Fruit fly (Drosophila melanogaster) whole organism, larva: ENCODE results near the gene Pex7.

Experiments
- noc ChIP-seq: fragments of 200-800 bp; sonication (Bioruptor generic); optimal IDR thresholded peaks from 3 replicates; lab custom pipeline; 2019; ENCODE audit warnings: missing biosample characterization, mild to moderate bottlenecking, missing genetic modification characterization, moderate library complexity

Pex7 gene

DNA sequence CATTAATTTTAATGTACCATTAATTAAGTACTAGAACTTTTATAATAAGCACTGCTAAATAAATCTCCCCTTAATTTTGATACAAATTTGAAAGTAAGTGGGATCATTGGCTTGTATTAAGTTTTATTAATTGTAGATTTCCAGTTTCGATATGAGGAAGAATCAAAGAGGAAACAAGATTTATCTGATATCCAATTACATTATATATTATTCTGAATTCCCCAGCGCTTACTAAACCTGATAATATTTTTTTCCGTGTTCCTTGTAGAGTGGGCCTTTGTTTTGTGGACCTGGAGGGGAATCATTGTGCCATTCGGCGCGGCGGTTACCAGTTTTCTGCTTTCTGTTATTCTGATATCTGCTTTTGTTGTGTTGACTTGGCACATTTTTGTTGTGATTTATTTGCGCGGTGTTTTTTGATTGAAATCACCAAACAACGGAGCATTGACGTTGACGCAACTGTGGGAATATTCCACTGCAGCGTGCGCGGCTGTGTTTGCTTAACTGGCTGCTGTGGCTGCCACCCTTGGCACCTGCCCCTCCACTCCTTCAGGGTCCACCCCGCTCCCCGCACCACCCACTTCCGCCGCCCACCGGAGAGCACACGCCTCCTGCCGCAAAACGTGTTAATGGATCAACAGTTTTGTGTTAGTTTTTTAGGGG lies 37.6 kb downstream of the Pex7 start:
- TF ChIP-seq noc (tag; lab: Kevin White, UChicago): no peak

DNA sequence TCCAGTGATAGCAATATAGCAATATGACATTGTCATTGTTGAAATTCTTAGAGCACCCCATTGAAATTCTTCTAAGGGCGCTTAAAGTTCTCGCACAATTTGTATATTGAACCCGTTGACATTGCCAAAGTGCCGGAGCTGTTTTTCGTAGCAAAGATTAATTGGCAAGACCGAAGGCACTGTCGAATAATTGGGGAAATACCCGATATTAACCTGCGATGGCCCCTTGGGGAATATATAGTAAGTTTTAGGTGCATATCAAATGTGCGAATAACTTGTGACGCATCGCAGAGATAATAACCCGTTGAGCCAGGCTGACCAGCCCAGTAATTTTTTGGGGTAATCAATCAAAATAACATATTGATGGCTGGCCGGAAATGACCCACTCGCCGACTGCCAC lies 39.7 kb downstream of the Pex7 start:
- TF ChIP-seq noc (tag; lab: Kevin White, UChicago): no peak

DNA sequence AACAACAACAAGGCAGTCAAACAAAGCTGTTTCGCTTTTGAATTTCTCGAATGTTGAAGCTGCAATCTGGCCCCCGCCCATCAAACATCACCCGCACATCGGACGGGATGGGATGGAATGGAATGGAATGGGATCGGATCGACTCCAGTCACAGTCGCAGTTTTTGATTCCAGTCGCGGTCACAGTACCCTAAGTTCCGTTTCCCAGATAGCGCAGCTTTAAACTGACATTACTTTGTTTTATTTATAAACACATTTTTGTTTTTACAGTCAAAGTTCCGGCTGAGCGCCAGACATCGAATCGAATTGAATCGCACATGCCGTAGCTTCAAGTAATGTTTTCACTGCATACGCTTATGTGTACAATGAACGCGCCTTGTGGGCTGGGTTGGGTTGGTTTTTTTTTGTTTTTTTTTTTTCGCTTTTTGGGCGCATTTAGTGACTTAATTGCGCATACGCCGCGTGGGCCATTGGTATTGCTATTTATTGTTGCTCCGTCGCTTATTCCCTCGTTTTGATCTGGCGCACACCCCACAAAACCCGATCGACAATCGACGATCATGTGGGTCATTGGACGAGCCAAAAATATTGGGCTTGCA lies 41.8 kb downstream of the Pex7 start:
- TF ChIP-seq noc (tag; lab: Kevin White, UChicago): peak; percentile 1

DNA sequence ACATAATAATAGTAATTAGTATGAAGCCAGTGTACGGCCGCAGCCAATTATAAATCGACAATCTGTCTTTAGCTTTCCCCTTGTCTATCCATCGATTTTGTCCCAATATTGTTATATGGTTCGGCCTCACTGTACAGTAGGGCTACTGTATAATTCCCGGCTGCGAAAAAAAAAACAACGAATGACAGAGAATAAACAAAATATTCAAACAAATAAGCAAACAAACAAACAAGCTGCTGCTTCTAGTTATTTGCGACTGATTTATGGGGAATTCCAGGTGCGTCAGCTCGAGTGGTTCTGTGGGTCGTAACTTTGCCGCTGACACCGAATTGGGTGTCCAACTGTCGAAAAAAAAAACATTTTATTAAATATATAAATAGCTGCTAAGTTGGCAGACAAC lies 42.7 kb downstream of the Pex7 start:
- no peak for TF ChIP-seq noc (tag; lab: Kevin White, UChicago)

DNA sequence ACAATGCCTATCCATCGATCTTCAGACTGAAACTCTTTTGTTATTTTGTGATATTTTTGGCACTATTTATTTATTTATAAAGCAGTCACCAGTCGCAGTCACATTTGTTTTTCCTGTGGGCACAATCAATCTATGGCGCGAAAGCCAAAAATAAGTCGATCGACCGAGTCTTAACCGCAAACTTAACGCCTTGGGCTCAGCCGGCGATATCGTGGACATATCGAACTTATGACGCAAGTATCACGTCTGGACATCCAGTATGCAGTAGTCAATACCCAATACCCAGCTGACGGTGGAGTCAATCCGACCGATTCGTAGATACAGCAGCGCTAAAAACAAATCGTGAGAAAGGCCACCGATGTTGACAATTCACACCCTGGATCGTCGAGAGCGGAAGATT lies 43.7 kb downstream of the Pex7 start:
- no peak for TF ChIP-seq noc (tag; lab: Kevin White, UChicago)

DNA sequence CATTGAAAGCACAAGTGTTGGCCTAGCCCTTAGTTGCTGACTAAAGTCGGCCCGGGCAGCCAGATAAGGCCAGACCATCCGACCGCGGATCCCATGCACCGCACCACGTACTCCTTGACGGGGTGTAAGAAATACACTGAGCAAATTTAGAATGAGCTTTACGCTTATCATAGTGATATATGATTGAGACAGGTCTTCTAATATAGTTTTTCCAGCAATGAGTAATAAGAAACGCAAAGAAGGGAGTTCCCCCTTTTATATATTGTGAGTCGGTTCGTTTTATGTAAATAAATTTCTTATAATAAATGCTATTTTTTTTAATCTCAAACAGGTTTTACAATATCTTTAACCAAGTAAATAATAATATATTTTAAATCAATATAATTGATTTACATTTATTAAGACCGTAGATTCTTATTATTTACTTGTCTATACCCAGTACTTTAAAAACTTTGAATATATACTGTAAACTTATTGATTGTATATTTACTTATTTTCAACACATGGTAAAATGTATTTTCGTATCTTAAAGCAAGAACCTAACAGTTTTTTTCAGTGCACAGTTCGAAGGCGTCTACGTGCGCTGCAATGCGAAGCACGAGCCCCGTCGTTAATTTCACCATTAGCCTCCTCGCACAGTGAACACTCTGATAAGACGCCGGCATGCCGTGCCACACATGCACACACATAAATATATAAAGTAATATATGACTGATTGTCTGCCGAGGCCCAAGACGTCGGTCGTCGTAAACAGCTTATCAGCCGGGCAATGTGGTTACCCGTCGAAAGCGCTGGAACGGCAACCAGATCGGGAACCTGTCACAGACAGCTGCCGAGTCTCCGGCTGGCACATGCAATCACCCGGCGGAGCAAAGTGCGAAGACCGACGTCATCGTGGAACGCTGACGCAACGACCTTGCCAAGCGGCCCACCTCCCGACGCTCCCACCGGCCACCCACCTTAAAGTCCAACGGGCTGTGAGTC lies 45.2 kb downstream of the Pex7 start:
- TF ChIP-seq noc (tag; lab: Kevin White, UChicago): peak; percentile 76

DNA sequence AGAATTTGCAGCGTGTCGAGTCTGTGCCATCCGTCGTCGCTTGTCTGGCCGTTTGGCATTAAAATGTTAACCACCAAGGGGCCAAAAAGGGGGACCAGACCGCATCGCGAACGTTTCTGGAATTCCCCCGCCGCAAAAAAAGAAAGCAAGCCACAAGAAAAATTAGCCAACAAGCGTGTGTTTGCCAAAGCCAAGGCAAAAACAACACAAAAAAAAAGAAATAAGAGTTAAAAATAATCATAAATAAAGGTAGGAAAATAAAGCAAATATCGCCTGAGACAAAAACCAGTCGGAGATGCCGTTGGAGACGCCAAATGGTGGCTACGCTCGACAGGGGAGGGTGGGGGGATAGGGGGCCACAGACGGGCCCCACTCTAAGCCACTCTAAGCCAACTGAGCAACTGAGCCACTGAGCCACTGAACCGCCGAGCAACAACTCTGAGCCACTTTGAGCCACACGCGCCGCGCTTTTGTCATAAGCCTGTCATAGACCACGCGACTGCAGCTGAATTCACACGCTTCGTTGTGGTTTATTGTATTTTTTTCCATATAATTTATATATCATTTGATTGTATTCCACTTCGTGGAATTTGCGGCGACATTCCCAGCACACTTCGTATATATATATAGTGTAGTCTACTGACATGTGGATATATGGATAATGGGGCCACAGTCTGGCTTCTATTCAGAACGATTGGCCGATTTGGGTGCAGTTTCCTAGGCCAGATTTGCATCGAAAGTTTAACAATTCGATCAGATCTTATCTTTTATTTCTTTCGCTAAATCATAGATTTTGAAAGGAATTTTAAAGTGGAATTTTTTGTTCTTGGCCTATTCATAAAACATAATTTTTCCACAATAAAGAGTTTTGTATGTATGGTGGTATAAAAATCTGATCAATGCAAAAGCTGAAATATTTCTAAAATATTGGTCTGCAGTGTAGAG lies 46.9 kb downstream of the Pex7 start:
- TF ChIP-seq noc (tag; lab: Kevin White, UChicago): peak; percentile 50

DNA sequence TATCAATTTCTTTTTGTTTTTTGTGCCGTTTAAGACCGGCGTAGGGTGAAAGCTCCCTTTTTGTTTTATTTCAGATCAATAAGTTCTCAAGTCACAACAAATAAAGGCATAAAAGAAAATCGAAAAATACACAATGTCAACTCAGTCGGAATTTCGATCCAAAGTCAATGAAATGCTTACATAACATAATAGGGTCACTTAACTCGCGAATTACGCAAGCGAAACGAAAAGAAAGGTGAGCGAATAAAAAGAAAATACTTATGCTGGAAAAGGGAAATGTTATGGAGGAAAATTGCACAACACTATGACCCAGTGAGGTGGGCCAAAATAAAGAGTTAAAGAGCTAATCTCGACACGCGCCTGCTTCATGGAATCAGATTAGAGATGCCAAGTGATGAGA lies 49.0 kb downstream of the Pex7 start:
- no peak for TF ChIP-seq noc (tag; lab: Kevin White, UChicago)

DNA sequence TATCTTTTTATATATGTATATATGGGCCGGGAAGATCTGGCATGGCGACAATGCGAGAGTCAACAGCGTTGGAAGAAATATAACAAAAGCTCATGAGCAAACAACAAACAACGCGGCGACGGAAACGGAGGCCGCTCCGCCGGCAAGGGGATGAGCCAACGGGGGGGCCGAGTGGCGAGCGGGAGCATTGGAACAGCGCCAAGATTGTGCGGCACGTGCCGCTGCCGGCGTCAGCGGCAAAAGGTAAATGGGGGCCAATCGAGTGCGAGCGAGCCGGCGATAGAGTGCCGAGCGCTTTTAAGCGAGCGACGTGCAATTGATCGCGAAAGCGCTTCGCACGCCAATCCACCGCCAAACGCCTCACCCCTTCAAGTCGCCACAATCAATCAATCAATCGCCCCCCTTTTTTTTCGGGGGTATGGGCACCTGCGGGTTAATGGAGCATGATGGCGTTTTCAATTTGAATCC lies 49.6 kb downstream of the Pex7 start:
- peak; percentile 84 for TF ChIP-seq noc (tag; lab: Kevin White, UChicago)

DNA sequence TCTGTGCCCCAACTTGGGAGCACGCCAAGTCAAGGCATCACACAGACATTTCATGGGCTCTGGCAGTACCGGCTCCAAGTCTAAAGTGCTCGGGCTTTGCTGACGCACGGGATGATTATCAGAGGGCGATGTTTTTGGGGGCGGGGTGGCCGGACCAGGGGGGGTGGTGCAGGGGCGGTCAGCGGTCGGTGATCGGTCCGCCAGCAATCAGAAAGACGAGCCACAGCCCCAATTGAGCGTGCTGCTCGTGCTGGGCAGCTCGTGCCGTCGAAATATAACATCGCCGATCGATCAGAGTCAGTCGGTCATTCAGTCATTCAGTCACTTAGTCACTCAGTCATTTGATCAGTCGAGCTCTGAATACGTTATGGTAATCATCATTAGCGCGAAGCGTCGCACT lies 50.9 kb downstream of the Pex7 start:
- no peak for TF ChIP-seq noc (tag; lab: Kevin White, UChicago)

DNA sequence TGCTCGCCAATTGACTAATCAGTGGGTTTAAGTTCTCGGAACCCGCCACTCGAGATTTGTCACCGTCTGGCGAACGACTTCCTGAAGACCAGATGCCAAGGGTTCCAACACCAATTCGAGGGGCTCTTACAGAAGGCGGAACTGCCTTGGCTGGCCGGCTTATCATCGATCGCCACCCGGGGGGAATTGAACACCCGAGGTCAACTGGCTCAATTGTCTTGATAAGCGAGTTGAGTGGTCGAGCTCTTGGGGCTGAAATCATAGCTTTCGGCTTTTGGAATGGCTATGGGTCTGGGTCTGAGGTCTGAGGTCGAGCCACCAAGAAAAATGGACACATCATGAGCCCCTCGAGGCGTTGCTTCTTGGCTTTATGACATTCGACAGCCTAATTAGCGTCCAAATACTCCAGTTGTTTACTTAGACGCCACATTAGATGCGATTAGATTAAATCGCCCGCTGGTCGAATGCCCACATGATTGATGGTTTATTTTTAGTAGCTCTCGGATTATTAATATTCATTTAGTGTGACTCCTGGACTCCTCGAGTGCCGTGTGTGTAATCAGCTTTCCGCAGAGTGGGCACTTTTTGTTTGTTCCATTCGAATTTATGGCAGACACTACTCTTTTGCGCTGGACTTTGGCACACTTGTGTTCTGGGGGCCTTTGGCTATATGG lies 51.7 kb downstream of the Pex7 start:
- TF ChIP-seq noc (tag; lab: Kevin White, UChicago): peak; percentile 69

DNA sequence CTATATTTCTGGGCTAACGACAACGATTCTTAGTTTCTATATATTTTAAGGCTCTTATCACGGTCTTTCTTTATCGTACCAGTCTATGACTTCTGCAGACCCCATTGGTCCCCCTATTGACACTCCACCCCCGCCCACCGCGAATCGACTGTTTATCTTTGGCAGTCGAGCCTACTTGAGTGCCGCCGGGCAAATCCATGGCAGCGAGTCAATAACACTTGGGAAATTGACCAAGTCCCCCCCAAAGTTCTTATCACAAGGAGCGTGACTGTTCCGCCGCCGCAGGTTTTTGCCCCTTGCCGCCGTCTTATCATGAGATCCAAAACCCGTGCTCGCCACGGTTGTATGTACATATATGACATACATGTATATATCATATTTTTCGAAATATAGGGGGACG lies 52.7 kb downstream of the Pex7 start:
- no peak for TF ChIP-seq noc (tag; lab: Kevin White, UChicago)

DNA sequence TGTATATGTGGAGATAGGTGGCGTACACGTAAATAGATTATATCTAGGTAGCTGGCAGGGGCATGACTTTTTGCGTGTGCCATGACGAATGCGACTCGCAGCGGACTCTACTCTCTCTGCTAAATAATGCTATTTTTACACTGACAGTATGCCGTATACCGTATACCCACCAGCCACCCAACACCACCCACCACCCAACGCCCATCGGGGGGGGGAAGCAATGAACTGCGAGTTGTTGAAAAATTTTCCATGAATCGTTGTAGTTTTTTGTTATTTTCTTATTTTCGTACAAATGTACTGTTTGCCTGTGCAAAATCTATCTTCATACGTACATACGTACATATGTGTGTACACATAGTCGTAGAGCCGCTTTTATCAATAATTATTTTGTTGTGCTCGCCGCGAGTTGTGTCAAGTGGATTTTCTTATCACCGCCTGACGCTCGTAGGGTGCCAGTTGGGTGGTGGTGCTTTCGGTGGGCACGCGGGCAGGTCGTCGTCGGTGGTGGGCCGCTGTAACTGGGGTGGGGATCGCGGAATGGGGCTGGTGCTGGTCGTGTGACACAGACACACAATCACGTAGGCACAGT lies 53.2 kb downstream of the Pex7 start:
- peak; percentile 75 for TF ChIP-seq noc (tag; lab: Kevin White, UChicago)
